Fruit fly (Drosophila melanogaster) whole organism, prepupa: ENCODE data around the gene CG33217.

Experiments used
- Blimp-1 ChIP-seq: fragments of 200-800 bp; sonication (Bioruptor generic); optimal IDR thresholded peaks from 3 replicates; lab custom pipeline; 2017; ENCODE audit warnings: missing biosample characterization, missing genetic modification characterization, mild to moderate bottlenecking, moderate library complexity, missing genetic modification reagents
- CG10631 ChIP-seq: fragments of 200-800 bp; sonication (Bioruptor generic); optimal IDR thresholded peaks from 2 replicates; lab custom pipeline; 2016; ENCODE audit warnings: missing biosample characterization, missing genetic modification characterization
- CG10669 ChIP-seq: fragments of 200-800 bp; sonication (Bioruptor generic); optimal IDR thresholded peaks from 3 replicates; lab custom pipeline; 2018; ENCODE audit warnings: missing biosample characterization, mild to moderate bottlenecking, missing genetic modification characterization, moderate library complexity
- CG11294 ChIP-seq: fragments of 200-800 bp; sonication (Bioruptor generic); IDR thresholded peaks from 2 replicates; pipeline ENCODE4 v1.3.6; 2022; ENCODE audit warnings: missing biosample characterization, missing genetic modification characterization
- CG11762 ChIP-seq: fragments of 200-800 bp; sonication (Bioruptor generic); optimal IDR thresholded peaks from 3 replicates; lab custom pipeline; 2016; ENCODE audit warnings: missing biosample characterization, missing genetic modification characterization; ENCODE audit not compliant: insufficient read depth
- CG11902 ChIP-seq: fragments of 200-800 bp; sonication (Bioruptor generic); optimal IDR thresholded peaks from 3 replicates; lab custom pipeline; 2016; ENCODE audit warnings: missing biosample characterization, missing genetic modification characterization
- CG15336 ChIP-seq: fragments of 200-800 bp; sonication (Bioruptor generic); IDR thresholded peaks from 2 replicates; pipeline ENCODE4 v1.3.6; 2022; ENCODE audit warnings: missing biosample characterization, missing genetic modification characterization
- CG16779 ChIP-seq: fragments of 200-800 bp; sonication (Bioruptor generic); optimal IDR thresholded peaks from 3 replicates; lab custom pipeline; 2017; ENCODE audit warnings: missing biosample characterization, mild to moderate bottlenecking, missing genetic modification characterization
- CG3032 ChIP-seq: fragments of 200-800 bp; optimal IDR thresholded peaks from 2 replicates; lab custom pipeline; 2019; ENCODE audit warnings: missing biosample characterization, mild to moderate bottlenecking, missing genetic modification characterization, moderate library complexity
- CG31627 ChIP-seq: fragments of 200-800 bp; sonication (Bioruptor generic); optimal IDR thresholded peaks from 3 replicates; lab custom pipeline; 2016; ENCODE audit warnings: missing biosample characterization, missing genetic modification characterization
- CG34406 ChIP-seq: fragments of 200-800 bp; sonication (Bioruptor generic); optimal IDR thresholded peaks from 3 replicates; lab custom pipeline; 2016; ENCODE audit warnings: missing biosample characterization, missing genetic modification characterization
- CG3919 ChIP-seq: fragments of 200-800 bp; sonication (Bioruptor generic); optimal IDR thresholded peaks from 3 replicates; lab custom pipeline; 2016; ENCODE audit warnings: missing biosample characterization, missing genetic modification characterization
- CG4318 ChIP-seq: fragments of 200-800 bp; sonication (Bioruptor generic); optimal IDR thresholded peaks from 3 replicates; lab custom pipeline; 2017; ENCODE audit warnings: missing biosample characterization, mild to moderate bottlenecking, missing genetic modification characterization
- CG6163 ChIP-seq: fragments of 200-800 bp; sonication (Bioruptor generic); IDR thresholded peaks from 3 replicates; pipeline ENCODE4 v1.3.6; 2022; ENCODE audit warnings: missing biosample characterization, missing genetic modification characterization
- CG6808 ChIP-seq: fragments of 200-800 bp; sonication (Bioruptor generic); optimal IDR thresholded peaks from 3 replicates; lab custom pipeline; 2017; ENCODE audit warnings: missing biosample characterization, missing genetic modification characterization, mild to moderate bottlenecking, moderate library complexity, missing genetic modification reagents
- CG6854 ChIP-seq: fragments of 200-800 bp; sonication (Bioruptor generic); optimal IDR thresholded peaks from 2 replicates; lab custom pipeline; 2017; ENCODE audit warnings: missing biosample characterization, mild to moderate bottlenecking, missing genetic modification characterization
- CG8119 ChIP-seq: fragments of 200-800 bp; sonication (Bioruptor generic); IDR thresholded peaks from 3 replicates; pipeline ENCODE4 v1.3.6; 2022; ENCODE audit warnings: missing biosample characterization, missing genetic modification characterization
- CG8319 ChIP-seq: fragments of 200-800 bp; sonication (Bioruptor generic); optimal IDR thresholded peaks from 3 replicates; lab custom pipeline; 2016; ENCODE audit warnings: missing biosample characterization, missing genetic modification characterization
- CG9139 ChIP-seq: fragments of 200-800 bp; sonication (Bioruptor generic); optimal IDR thresholded peaks from 3 replicates; lab custom pipeline; 2017; ENCODE audit warnings: missing biosample characterization, mild to moderate bottlenecking, missing genetic modification characterization
- Eip78C ChIP-seq: fragments of 200-800 bp; sonication (Bioruptor generic); peaks from one replicate; lab custom pipeline; 2016; ENCODE audit warnings: missing biosample characterization, missing genetic modification characterization
- Eip93F ChIP-seq: fragments of 200-800 bp; sonication (Bioruptor generic); optimal IDR thresholded peaks from 2 replicates; lab custom pipeline; 2016; ENCODE audit warnings: missing biosample characterization, mild to moderate bottlenecking, missing genetic modification characterization
- Ets21C ChIP-seq: fragments of 200-800 bp; sonication (Bioruptor generic); optimal IDR thresholded peaks from 3 replicates; lab custom pipeline; 2016; ENCODE audit warnings: missing biosample characterization, missing genetic modification characterization
- Hr38 ChIP-seq: sonication (Bioruptor generic); optimal IDR thresholded peaks from 2 replicates; lab custom pipeline; 2016; ENCODE audit warnings: missing biosample characterization, missing genetic modification characterization
- Hr39 ChIP-seq: fragments of 200-800 bp; sonication (Bioruptor generic); optimal IDR thresholded peaks from 2 replicates; lab custom pipeline; 2016; ENCODE audit warnings: missing biosample characterization, missing genetic modification characterization
- Lpt ChIP-seq: fragments of 200-800 bp; sonication (Bioruptor generic); optimal IDR thresholded peaks from 3 replicates; lab custom pipeline; 2016; ENCODE audit warnings: missing biosample characterization, missing genetic modification characterization
- OdsH ChIP-seq: fragments of 200-800 bp; sonication (Bioruptor generic); optimal IDR thresholded peaks from 3 replicates; lab custom pipeline; 2016; ENCODE audit warnings: missing biosample characterization, missing genetic modification characterization
- Sox102F ChIP-seq: fragments of 200-800 bp; sonication (Bioruptor generic); optimal IDR thresholded peaks from 2 replicates; lab custom pipeline; 2016; ENCODE audit warnings: missing biosample characterization, mild to moderate bottlenecking, missing genetic modification characterization
- Sox15 ChIP-seq: fragments of 200-800 bp; sonication (Bioruptor generic); optimal IDR thresholded peaks from 3 replicates; lab custom pipeline; 2016; ENCODE audit warnings: missing biosample characterization, missing genetic modification characterization
- acj6 ChIP-seq: fragments of 200-800 bp; sonication (Bioruptor generic); optimal IDR thresholded peaks from 3 replicates; lab custom pipeline; 2016; ENCODE audit warnings: missing biosample characterization, missing genetic modification characterization
- cyc ChIP-seq: fragments of 200-800 bp; sonication (Bioruptor generic); optimal IDR thresholded peaks from 3 replicates; lab custom pipeline; 2016; ENCODE audit warnings: missing biosample characterization, missing genetic modification characterization
- dsx ChIP-seq: fragments of 200-800 bp; optimal IDR thresholded peaks from 3 replicates; lab custom pipeline; 2019; ENCODE audit warnings: missing biosample characterization, mild to moderate bottlenecking, missing genetic modification characterization, moderate library complexity; ENCODE audit not compliant: poor library complexity, severe bottlenecking
- eg ChIP-seq: fragments of 200-800 bp; sonication (Bioruptor generic); IDR thresholded peaks from 3 replicates; pipeline ENCODE4 v1.3.6; 2022; ENCODE audit warnings: missing biosample characterization, missing genetic modification characterization
- esn ChIP-seq: fragments of 200-800 bp; sonication (Bioruptor generic); optimal IDR thresholded peaks from 2 replicates; lab custom pipeline; 2016; ENCODE audit warnings: missing biosample characterization, mild to moderate bottlenecking, missing genetic modification characterization, moderate library complexity
- fd59A ChIP-seq: fragments of 200-800 bp; sonication (Bioruptor generic); optimal IDR thresholded peaks from 2 replicates; lab custom pipeline; 2017; ENCODE audit warnings: missing biosample characterization, mild to moderate bottlenecking, missing genetic modification characterization, missing genetic modification reagents
- fkh ChIP-seq: fragments of 200-800 bp; sonication (Bioruptor generic); optimal IDR thresholded peaks from 3 replicates; lab custom pipeline; 2017; ENCODE audit warnings: missing biosample characterization, mild to moderate bottlenecking, missing genetic modification characterization, moderate library complexity
- lz ChIP-seq: fragments of 200-800 bp; sonication (Bioruptor generic); optimal IDR thresholded peaks from 3 replicates; lab custom pipeline; 2016; ENCODE audit warnings: missing biosample characterization, missing genetic modification characterization
- pdm3 ChIP-seq: fragments of 200-800 bp; sonication (Bioruptor generic); optimal IDR thresholded peaks from 3 replicates; lab custom pipeline; 2016; ENCODE audit warnings: missing biosample characterization, missing genetic modification characterization
- salr ChIP-seq, 2 experiments: fragments of 200-800 bp; sonication (Bioruptor generic); optimal IDR thresholded peaks; 3 replicates each; lab custom pipeline; 2016 to 2018; ENCODE audit warnings: missing biosample characterization in 2 of 2, missing genetic modification characterization in 2 of 2, mild to moderate bottlenecking in 1 of 2
- ss ChIP-seq, 2 experiments: fragments of 200-800 bp; sonication (Bioruptor generic); optimal IDR thresholded peaks; 2 replicates in 1 of 2; 3 replicates in 1 of 2; lab custom pipeline; 2017 to 2018; ENCODE audit warnings: mild to moderate bottlenecking in 2 of 2, missing biosample characterization in 2 of 2, missing genetic modification characterization in 2 of 2, moderate library complexity in 1 of 2
- svp ChIP-seq: fragments of 200-800 bp; sonication (Bioruptor generic); peaks from one replicate; lab custom pipeline; 2016; ENCODE audit warnings: missing biosample characterization, missing genetic modification characterization
- topi ChIP-seq: fragments of 200-800 bp; sonication (Bioruptor generic); optimal IDR thresholded peaks from 3 replicates; lab custom pipeline; 2016; ENCODE audit warnings: missing biosample characterization, missing genetic modification characterization
- vri ChIP-seq: fragments of 200-800 bp; sonication (Bioruptor generic); optimal IDR thresholded peaks from 3 replicates; lab custom pipeline; 2016; ENCODE audit warnings: missing biosample characterization, mild to moderate bottlenecking, missing genetic modification characterization

The CG33217 gene

dm6 chr3L:23125736-23126135, at the start of gene CG33217:
TSS of gene CG33217 (plus strand) at chr3L:23126025.
- TF ChIP-seq CG9139 (GFP tag; lab: Kevin White, UChicago) = no peak
- TF ChIP-seq svp (GFP tag; lab: Kevin White, UChicago) = peak; percentile 24
- no peak for TF ChIP-seq CG10669
- TF ChIP-seq OdsH (GFP tag; lab: Kevin White, UChicago) = peak; percentile 34
- TF ChIP-seq Ets21C = peak; percentile 2
- TF ChIP-seq Hr39 = peak; percentile 27
- no peak for TF ChIP-seq dsx
- peak; percentile 0 for TF ChIP-seq esn (GFP tag; lab: Kevin White, UChicago)
- TF ChIP-seq CG3032 (tag; lab: Kevin White, UChicago) = peak; percentile 25
- no peak for TF ChIP-seq vri
- no peak for TF ChIP-seq CG6808 (GFP tag; lab: Kevin White, UChicago)
- TF ChIP-seq salr (GFP tag; optimal IDR thresholded peaks at IDR 0.05; lab: Kevin White, UChicago) = no peak
- TF ChIP-seq CG31627 (GFP tag; lab: Kevin White, UChicago) = peak; percentile 34
- no peak for TF ChIP-seq ss (GFP tag; optimal IDR thresholded peaks at IDR 0.05; lab: Kevin White, UChicago)
- TF ChIP-seq pdm3 (GFP tag; lab: Kevin White, UChicago) = peak; percentile 7
- peak; percentile 8 for TF ChIP-seq lz (GFP tag; lab: Kevin White, UChicago)
- TF ChIP-seq Sox15 (GFP tag; lab: Kevin White, UChicago) = peak; percentile 15
- TF ChIP-seq cyc (GFP tag; lab: Kevin White, UChicago) = peak; percentile 8

- no peak for TF ChIP-seq CG8319 (GFP tag; lab: Kevin White, UChicago)
- TF ChIP-seq CG6854 (GFP tag; lab: Kevin White, UChicago) = no peak
- TF ChIP-seq vri = no peak
- no peak for TF ChIP-seq CG11762
- TF ChIP-seq eg (GFP tag; lab: Robert Waterston, UW) = no peak
- TF ChIP-seq acj6 (GFP tag; lab: Kevin White, UChicago) = no peak
- TF ChIP-seq CG6808 (GFP tag; lab: Kevin White, UChicago) = no peak
- TF ChIP-seq lz (GFP tag; lab: Kevin White, UChicago) = no peak
- no peak for TF ChIP-seq fkh (GFP tag; lab: Kevin White, UChicago)
Observed at dm6 chr3L:23081256-23081655, 44.6 kb upstream of the CG33217 start.

- no peak for TF ChIP-seq Lpt (GFP tag; lab: Kevin White, UChicago)
- TF ChIP-seq acj6 (GFP tag; lab: Kevin White, UChicago) = no peak
- TF ChIP-seq eg (GFP tag; lab: Robert Waterston, UW) = no peak
- no peak for TF ChIP-seq Blimp-1 (GFP tag; lab: Kevin White, UChicago)
- no peak for TF ChIP-seq CG8319 (GFP tag; lab: Kevin White, UChicago)
- no peak for TF ChIP-seq Eip93F (GFP tag; lab: Kevin White, UChicago)
- TF ChIP-seq Sox102F (GFP tag; lab: Kevin White, UChicago) = no peak
- no peak for TF ChIP-seq ss (GFP tag; optimal IDR thresholded peaks at IDR 0.05; lab: Kevin White, UChicago)
- TF ChIP-seq Sox15 (GFP tag; lab: Kevin White, UChicago) = no peak
Observed at dm6 chr3L:23088927-23089326, 36.9 kb upstream of the CG33217 start.

- TF ChIP-seq CG11762 = no peak
- TF ChIP-seq Ets21C = peak; percentile 13
- peak; percentile 75 for TF ChIP-seq Eip78C (GFP tag; lab: Kevin White, UChicago)
- TF ChIP-seq CG11294 (GFP tag; lab: Robert Waterston, UW) = no peak
- TF ChIP-seq Blimp-1 (GFP tag; lab: Kevin White, UChicago) = peak; percentile 14
- TF ChIP-seq ss (GFP tag; optimal IDR thresholded peaks at IDR 0.05; lab: Kevin White, UChicago) = peak; percentile 3 to 61
- TF ChIP-seq CG9139 (GFP tag; lab: Kevin White, UChicago) = peak; percentile 5
- no peak for TF ChIP-seq CG11902
- no peak for TF ChIP-seq Hr38
- no peak for TF ChIP-seq CG10631
- peak; percentile 1 for TF ChIP-seq vri
- TF ChIP-seq CG16779 = no peak
- TF ChIP-seq esn (GFP tag; lab: Kevin White, UChicago) = peak; percentile 54
- TF ChIP-seq CG34406 = peak; percentile 34
- TF ChIP-seq CG6163 (GFP tag; lab: Robert Waterston, UW) = no peak
- TF ChIP-seq pdm3 (GFP tag; lab: Kevin White, UChicago) = peak; percentile 11
- peak; percentile 53 for TF ChIP-seq CG31627 (GFP tag; lab: Kevin White, UChicago)
- peak; percentile 22 for TF ChIP-seq lz (GFP tag; lab: Kevin White, UChicago)
- TF ChIP-seq CG6808 (GFP tag; lab: Kevin White, UChicago) = peak; percentile 17
- peak; percentile 17 for TF ChIP-seq fd59A (GFP tag; lab: Kevin White, UChicago)
- no peak for TF ChIP-seq Lpt (GFP tag; lab: Kevin White, UChicago)
- TF ChIP-seq CG8319 (GFP tag; lab: Kevin White, UChicago) = no peak
- TF ChIP-seq CG3919 (GFP tag; lab: Kevin White, UChicago) = peak; percentile 50
- peak; percentile 63 for TF ChIP-seq svp (GFP tag; lab: Kevin White, UChicago)
- TF ChIP-seq CG8119 (GFP tag; lab: Robert Waterston, UW) = no peak
- TF ChIP-seq Hr39 = peak; percentile 45
- TF ChIP-seq CG15336 = no peak
- TF ChIP-seq topi (GFP tag; lab: Kevin White, UChicago) = peak; percentile 54
- no peak for TF ChIP-seq salr (GFP tag; optimal IDR thresholded peaks at IDR 0.05; lab: Kevin White, UChicago)
- TF ChIP-seq CG4318 (GFP tag; lab: Kevin White, UChicago) = no peak
Observed at dm6 chr3L:23095277-23095676, 30.5 kb upstream of the CG33217 start, which contains the start of gene RpL10. TSS of gene RpL10 (minus strand) at chr3L:23095471.
